Worm (Caenorhabditis elegans): ENCODE measurements around the gene sri-21.

ce11 chrV:3543344-3543743 is 6.3 kb upstream of the sri-21 start, which contains the start of gene nhr-222:
- TF ChIP-seq mab-5 (tag; optimal IDR thresholded peaks at IDR 0.05) (no peak), nhr-237 (tag; optimal IDR thresholded peaks at IDR 0.05) (no peak), unc-62 (GFP tag; optimal IDR thresholded peaks at IDR 0.05) (no peak), snpc-4 (tag; optimal IDR thresholded peaks at IDR 0.05) (no peak), nhr-28 (tag; optimal IDR thresholded peaks at IDR 0.05) (no peak), bed-3 (GFP tag; optimal IDR thresholded peaks at IDR 0.05) (no peak), flh-1 (GFP tag; optimal IDR thresholded peaks at IDR 0.05) (no peak), lin-13 (tag; optimal IDR thresholded peaks at IDR 0.05) (no peak), nhr-2 (tag; optimal IDR thresholded peaks at IDR 0.05) (no peak), nhr-76 (tag; optimal IDR thresholded peaks at IDR 0.05) (no peak), blmp-1 (tag; optimal IDR thresholded peaks at IDR 0.05) (no peak), zip-8 (tag; optimal IDR thresholded peaks at IDR 0.05) (no peak), mls-2 (tag; optimal IDR thresholded peaks at IDR 0.05) (no peak), ces-1 (GFP tag; optimal IDR thresholded peaks at IDR 0.05) (no peak)
